Worm (Caenorhabditis elegans) whole organism, young adult: ENCODE data around the gene frpr-3.

ENCODE experiments used
- B0019.2 ChIP-seq: fragments of 200-800 bp; sonication (Bioruptor generic); conservative IDR thresholded peaks from 2 replicates; pipeline ENCODE4 v1.3.6; 2022; ENCODE audit warnings: missing genetic modification reagents, missing genetic modification characterization, missing compliant biosample characterization
- B0035.1 ChIP-seq: sonication (generic microtip); optimal IDR thresholded peaks from 2 replicates; lab custom pipeline; 2016; ENCODE audit warnings: missing genetic modification characterization, mild to moderate bottlenecking, missing compliant biosample characterization, missing genotype, missing genetic modification reagents
- C17E4.6 ChIP-seq: fragments of 200-800 bp; sonication (Bioruptor generic); IDR thresholded peaks from 2 replicates; pipeline ENCODE4 v1.3.6; 2022; ENCODE audit warnings: missing genetic modification reagents, missing genetic modification characterization, missing compliant biosample characterization
- F33H1.4 ChIP-seq: fragments of 200-800 bp; sonication (Bioruptor generic); IDR thresholded peaks from 2 replicates; pipeline ENCODE4 v1.3.6; 2022; ENCODE audit warnings: missing genetic modification reagents, missing genetic modification characterization, missing compliant biosample characterization
- F57C9.4 ChIP-seq: sonication (generic microtip); optimal IDR thresholded peaks from 2 replicates; lab custom pipeline; 2017; ENCODE audit warnings: mild to moderate bottlenecking, missing genetic modification characterization, missing compliant biosample characterization
- Y53F4B.3 ChIP-seq: fragments of 200-800 bp; sonication (Bioruptor generic); IDR thresholded peaks from 2 replicates; pipeline ENCODE4 v1.3.6; 2022; ENCODE audit warnings: missing genetic modification reagents, missing genetic modification characterization, missing compliant biosample characterization
- Y67H2A.10 ChIP-seq: fragments of 200-800 bp; sonication (Bioruptor generic); conservative IDR thresholded peaks from 2 replicates; pipeline ENCODE4 v1.3.6; 2022; ENCODE audit warnings: missing genetic modification reagents, missing genetic modification characterization, missing compliant biosample characterization
- Y95B8A.8 ChIP-seq: fragments of 200-800 bp; sonication (Bioruptor generic); IDR thresholded peaks from 2 replicates; pipeline ENCODE4 v1.3.6; 2022; ENCODE audit warnings: missing genetic modification reagents, missing genetic modification characterization, missing compliant biosample characterization
- ceh-58 ChIP-seq: fragments of 200-800 bp; sonication (Bioruptor generic); IDR thresholded peaks from 2 replicates; pipeline ENCODE4 v1.3.6; 2022; ENCODE audit warnings: missing genetic modification characterization, missing compliant biosample characterization
- ets-4 ChIP-seq: fragments of 200-800 bp; sonication (Bioruptor generic); optimal IDR thresholded peaks from 2 replicates; lab custom pipeline; 2018; ENCODE audit warnings: mild to moderate bottlenecking, missing genetic modification characterization, missing compliant biosample characterization
- hlh-26 ChIP-seq: fragments of 200-800 bp; sonication (Bioruptor generic); conservative IDR thresholded peaks from 2 replicates; pipeline ENCODE4 v1.3.6; 2022; ENCODE audit warnings: missing genetic modification reagents, missing genetic modification characterization, missing compliant biosample characterization
- hmg-20 ChIP-seq: fragments of 200-800 bp; sonication (Bioruptor generic); IDR thresholded peaks from 2 replicates; pipeline ENCODE4 v1.3.6; 2022; ENCODE audit warnings: missing genetic modification reagents, missing genetic modification characterization, missing compliant biosample characterization
- let-526 ChIP-seq: fragments of 200-800 bp; sonication (Bioruptor generic); IDR thresholded peaks from 2 replicates; pipeline ENCODE4 v1.3.6; 2022; ENCODE audit warnings: missing genetic modification reagents, missing genetic modification characterization, missing compliant biosample characterization
- lin-35 ChIP-seq, 3 experiments: fragments of 150-350 bp in 2 of 3; sonication (generic microtip) in 1 of 3; optimal IDR thresholded peaks; 2 replicates each; lab custom pipeline; 2014 to 2018; ENCODE audit warnings: missing biosample characterization in 3 of 3, missing genetic modification characterization in 3 of 3, missing genetic modification reagents in 3 of 3
- lsl-1 ChIP-seq: fragments of 200-800 bp; sonication (Bioruptor generic); optimal IDR thresholded peaks from 2 replicates; lab custom pipeline; 2018; ENCODE audit warnings: mild to moderate bottlenecking, missing genetic modification characterization, moderate library complexity, missing compliant biosample characterization
- lsy-27 ChIP-seq: sonication (generic microtip); optimal IDR thresholded peaks from 2 replicates; lab custom pipeline; 2017; ENCODE audit warnings: missing genetic modification characterization, mild to moderate bottlenecking, missing compliant biosample characterization, antibody characterized with exemption, missing genotype, borderline replicate concordance; ENCODE audit not compliant: insufficient read depth
- madf-3 ChIP-seq: fragments of 200-800 bp; sonication (Bioruptor generic); IDR thresholded peaks from 2 replicates; pipeline ENCODE4 v1.3.6; 2022; ENCODE audit warnings: missing genetic modification reagents, missing genetic modification characterization, missing compliant biosample characterization
- nhr-179 ChIP-seq: sonication (generic microtip); optimal IDR thresholded peaks from 2 replicates; lab custom pipeline; 2016; ENCODE audit warnings: mild to moderate bottlenecking, missing genetic modification characterization, missing compliant biosample characterization
- nhr-27 ChIP-seq: fragments of 200-800 bp; sonication (Bioruptor generic); optimal IDR thresholded peaks from 2 replicates; lab custom pipeline; 2018; ENCODE audit warnings: mild to moderate bottlenecking, missing genetic modification characterization, moderate library complexity, missing compliant biosample characterization
- pbrm-1 ChIP-seq: fragments of 200-800 bp; sonication (Bioruptor generic); IDR thresholded peaks from 2 replicates; pipeline ENCODE4 v1.3.6; 2022; ENCODE audit warnings: missing genetic modification reagents, missing genetic modification characterization, missing compliant biosample characterization
- pha-4 ChIP-seq: fragments of 150-350 bp; sonication (generic microtip); optimal IDR thresholded peaks from 2 replicates; lab custom pipeline; 2014; ENCODE audit warnings: missing biosample characterization, missing genetic modification reagents, missing genetic modification characterization
- snpc-4 ChIP-seq, 5 experiments: fragments of 150-350 bp in 1 of 5; sonication (generic microtip) in 4 of 5; optimal IDR thresholded peaks; 2 replicates each; lab custom pipeline; 2014 to 2018; ENCODE audit warnings: missing genetic modification characterization in 5 of 5, missing biosample characterization in 3 of 5, antibody characterized with exemption in 2 of 5, mild to moderate bottlenecking in 2 of 5, missing compliant biosample characterization in 2 of 5, missing genotype in 2 of 5, moderate library complexity in 2 of 5, missing genetic modification reagents in 1 of 5
- tbp1 ChIP-seq: fragments of 200-800 bp; sonication (Bioruptor generic); optimal IDR thresholded peaks from 2 replicates; lab custom pipeline; 2018; ENCODE audit warnings: mild to moderate bottlenecking, missing genetic modification characterization, missing compliant biosample characterization
- unc-130 ChIP-seq: sonication (generic microtip); optimal IDR thresholded peaks from 2 replicates; lab custom pipeline; 2016; ENCODE audit warnings: missing genetic modification reagents, missing genetic modification characterization, missing compliant biosample characterization
- unc-62 ChIP-seq: fragments of 150-350 bp; optimal IDR thresholded peaks from 2 replicates; lab custom pipeline; 2014; ENCODE audit warnings: missing biosample characterization, missing genetic modification reagents, missing genetic modification characterization
- ztf-22 ChIP-seq: fragments of 200-800 bp; sonication (Bioruptor generic); optimal IDR thresholded peaks from 2 replicates; lab custom pipeline; 2018; ENCODE audit warnings: mild to moderate bottlenecking, missing genetic modification characterization, moderate library complexity, missing compliant biosample characterization
- ztf-26 ChIP-seq: sonication (generic microtip); optimal IDR thresholded peaks from 2 replicates; lab custom pipeline; 2017; ENCODE audit warnings: missing genetic modification characterization, missing compliant biosample characterization
- ztf-28 ChIP-seq: fragments of 200-800 bp; sonication (Bioruptor generic); IDR thresholded peaks from 2 replicates; pipeline ENCODE4 v1.3.6; 2022; ENCODE audit warnings: missing genetic modification reagents, missing genetic modification characterization, missing compliant biosample characterization
- ztf-6 ChIP-seq: fragments of 200-800 bp; sonication (Bioruptor generic); IDR thresholded peaks from 2 replicates; pipeline ENCODE4 v1.3.6; 2022; ENCODE audit warnings: missing genetic modification reagents, missing genetic modification characterization, missing compliant biosample characterization

The frpr-3 gene

DNA sequence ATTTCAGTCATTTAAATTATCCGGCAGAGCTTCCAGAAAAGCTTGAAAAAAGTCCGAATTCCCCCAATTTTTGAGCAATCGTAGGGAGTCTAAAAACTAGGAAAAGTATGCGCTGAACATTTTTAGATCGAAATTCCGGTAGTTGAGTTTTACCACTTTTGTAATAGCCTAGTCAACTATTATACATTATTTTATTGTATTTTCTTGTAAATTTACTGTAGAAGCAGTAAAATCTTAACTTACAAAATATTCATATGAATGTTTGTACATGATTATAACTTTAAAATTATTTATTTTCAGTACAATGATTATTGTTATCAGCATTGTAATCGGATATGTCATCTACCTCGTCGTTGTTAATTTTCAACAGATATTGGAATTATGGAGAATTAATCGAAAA, 10.4 kb downstream of the frpr-3 start, which contains the start of gene cyp-32A1:
Gene cyp-32A1, plus strand, starts transcription at position 301 of the 400 bp plus-strand sequence.
- TF ChIP-seq C17E4.6 (no peak), lsy-27 (tag; lab: Kevin White, UChicago) (no peak), lin-35 (GFP tag; optimal IDR thresholded peaks at IDR 0.05; lab: Kevin White, UChicago) (no peak)

DNA sequence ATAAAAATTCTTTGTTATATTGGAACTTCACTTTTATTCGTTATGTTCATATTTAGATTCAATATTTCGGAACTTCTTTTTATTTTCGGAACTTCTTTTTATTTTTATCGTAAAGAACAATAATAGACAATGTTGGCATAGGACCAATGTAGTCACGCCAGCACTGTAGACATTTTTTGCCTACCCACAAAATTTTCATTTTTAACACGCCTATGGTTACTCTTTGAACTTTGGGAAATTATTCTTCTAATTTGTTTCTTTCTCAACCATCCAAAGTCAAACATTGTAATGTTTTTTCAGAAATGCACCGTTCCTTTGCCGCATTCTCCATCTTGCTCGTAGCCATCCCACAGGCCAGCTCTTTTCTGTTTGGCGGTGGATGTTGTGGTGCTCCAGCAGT, 14.1 kb downstream of the frpr-3 start, which contains the start of gene C26F1.1:
Gene C26F1.1, plus strand, starts transcription at position 301 of the 400 bp plus-strand sequence.
- no peak for TF ChIP-seq B0019.2

DNA sequence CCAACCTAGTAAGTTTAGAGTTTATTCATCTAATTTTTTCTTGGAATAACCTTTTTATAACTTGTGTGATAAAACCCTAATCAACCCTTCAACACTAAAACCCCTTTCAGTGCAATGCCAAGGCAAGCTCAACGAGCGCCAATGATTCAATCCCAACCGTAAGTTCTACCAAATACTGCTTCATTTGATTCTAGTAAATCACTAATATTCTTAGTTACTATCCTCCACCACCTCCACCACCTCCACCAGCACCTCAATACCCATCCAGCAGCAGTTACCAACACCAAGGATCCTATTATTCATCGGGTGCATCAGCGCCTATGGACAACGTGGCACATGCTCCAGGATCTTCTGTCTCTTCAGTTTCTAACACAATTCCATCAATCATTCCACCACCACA, 14.8 kb downstream of the frpr-3 start:
- TF ChIP-seq pbrm-1 (GFP tag; lab: Robert Waterston, UW) (no peak), Y95B8A.8 (no peak), unc-130 (GFP tag; lab: Kevin White, UChicago) (no peak), ztf-6 (GFP tag; lab: Robert Waterston, UW) (no peak), B0035.1 (no peak), nhr-179 (no peak), Y67H2A.10 (GFP tag; lab: Robert Waterston, UW) (no peak), snpc-4 (GFP tag; optimal IDR thresholded peaks at IDR 0.05; lab: Kevin White, UChicago) (no peak), snpc-4 (tag; optimal IDR thresholded peaks at IDR 0.05; lab: Kevin White, UChicago) (no peak)

DNA sequence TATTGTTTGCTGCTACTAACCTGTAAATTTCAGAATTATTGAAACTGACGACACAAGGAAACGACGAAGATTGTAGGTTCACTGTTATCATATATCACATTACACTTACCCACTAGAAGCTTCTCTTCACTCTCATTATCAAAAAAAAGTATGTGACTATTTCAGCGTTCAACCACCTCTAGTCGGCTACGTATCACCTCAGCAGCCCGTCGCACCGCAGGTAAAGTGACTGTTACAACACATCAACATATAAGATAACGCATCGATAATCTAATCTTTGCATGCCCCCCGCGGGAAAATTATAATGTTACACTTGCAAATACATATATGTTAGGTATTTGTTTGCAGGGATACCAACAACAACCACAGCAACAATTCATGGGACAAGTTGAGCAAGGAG, 15.6 kb downstream of the frpr-3 start:
- no peak for TF ChIP-seq tbp1
- TF ChIP-seq madf-3: 0 out of 2 replicates have a peak, but pooled peaks have one; percentile 4
- TF ChIP-seq hlh-26 (GFP tag; lab: Robert Waterston, UW): no peak

DNA sequence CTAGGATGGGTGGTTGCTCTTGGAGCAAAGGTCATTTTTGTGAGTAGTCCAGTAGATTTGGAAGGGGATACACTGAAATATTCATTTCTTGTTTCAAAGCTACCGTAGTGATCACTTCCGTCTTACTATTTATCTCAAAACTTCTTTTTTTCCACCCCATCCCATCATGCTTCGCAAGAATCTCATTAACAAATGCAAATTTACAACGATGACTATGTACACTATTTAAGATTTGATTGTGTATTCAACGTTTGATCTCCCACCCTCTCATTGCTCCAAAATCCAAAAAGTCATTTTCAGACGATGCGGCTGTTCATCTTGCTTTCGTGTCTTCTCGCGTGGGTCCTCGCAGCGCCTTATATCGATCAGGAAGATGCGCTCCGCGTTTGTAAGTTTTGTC, 22.0 kb downstream of the frpr-3 start, which contains the start of gene flp-21:
Gene flp-21, plus strand, starts transcription at position 301 of the 400 bp plus-strand sequence.
- TF ChIP-seq nhr-27: no peak
- no peak for TF ChIP-seq ceh-58
- TF ChIP-seq hmg-20 (GFP tag; lab: Robert Waterston, UW): no peak
- no peak for TF ChIP-seq unc-62

DNA sequence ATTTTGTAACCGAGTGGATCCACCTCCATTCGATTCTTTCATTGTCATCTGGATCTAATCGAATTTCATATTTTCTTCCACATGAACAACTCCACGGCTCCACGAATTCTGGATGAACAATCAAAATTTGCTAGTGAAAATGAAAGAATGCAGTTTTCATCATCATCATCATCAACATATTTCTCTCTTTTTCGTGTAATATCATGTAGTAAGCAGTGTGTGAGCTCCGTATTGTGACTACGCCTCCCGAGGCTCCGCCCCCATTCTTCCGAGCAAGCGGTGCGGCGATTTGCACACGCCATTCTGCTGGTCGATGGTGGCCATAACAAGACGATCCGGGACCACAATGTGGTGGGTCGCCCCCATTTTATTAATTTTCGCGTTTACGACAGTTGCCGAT, 27.0 kb downstream of the frpr-3 start, which contains the start of gene ZK742.7:
Gene ZK742.7, plus strand, starts transcription at position 301 of the 400 bp plus-strand sequence.
- no peak for TF ChIP-seq ets-4 (GFP tag; lab: Kevin White, UChicago)
- no peak for TF ChIP-seq ceh-58
- no peak for TF ChIP-seq Y53F4B.3 (GFP tag; lab: Robert Waterston, UW)
- TF ChIP-seq ztf-28 (GFP tag; lab: Robert Waterston, UW): no peak
- no peak for TF ChIP-seq ztf-26 (tag; lab: Kevin White, UChicago)
- no peak for TF ChIP-seq let-526 (GFP tag; lab: Robert Waterston, UW)
- no peak for TF ChIP-seq F57C9.4 (tag; lab: Kevin White, UChicago)
- no peak for TF ChIP-seq pha-4

DNA sequence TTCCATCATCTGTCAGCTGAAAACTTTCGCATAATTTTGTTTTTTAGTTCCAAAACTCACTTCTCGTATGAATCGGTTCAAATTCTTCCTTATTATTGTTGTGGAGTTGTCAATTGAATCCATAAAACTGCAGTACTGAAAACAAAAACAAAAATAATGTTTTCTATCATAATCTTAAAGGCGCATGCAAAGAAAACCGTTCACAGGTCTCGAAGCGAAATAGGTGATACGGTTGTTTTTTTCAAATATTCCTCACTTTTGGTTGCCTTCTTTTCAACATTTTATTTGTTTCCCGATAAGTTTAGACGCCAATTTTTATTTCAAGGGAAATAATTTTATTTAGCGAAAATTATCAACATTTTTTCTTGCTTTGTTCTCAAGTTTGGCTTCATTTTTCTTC, 32.5 kb downstream of the frpr-3 start:
- TF ChIP-seq F33H1.4 (GFP tag; lab: Robert Waterston, UW) (peak; percentile 80), lsl-1 (GFP tag; lab: Kevin White, UChicago) (peak; percentile 71), ztf-22 (GFP tag; lab: Kevin White, UChicago) (no peak)
